Fruit fly (Drosophila melanogaster): ENCODE data around the gene CG32320.

The CG32320 gene

DNA sequence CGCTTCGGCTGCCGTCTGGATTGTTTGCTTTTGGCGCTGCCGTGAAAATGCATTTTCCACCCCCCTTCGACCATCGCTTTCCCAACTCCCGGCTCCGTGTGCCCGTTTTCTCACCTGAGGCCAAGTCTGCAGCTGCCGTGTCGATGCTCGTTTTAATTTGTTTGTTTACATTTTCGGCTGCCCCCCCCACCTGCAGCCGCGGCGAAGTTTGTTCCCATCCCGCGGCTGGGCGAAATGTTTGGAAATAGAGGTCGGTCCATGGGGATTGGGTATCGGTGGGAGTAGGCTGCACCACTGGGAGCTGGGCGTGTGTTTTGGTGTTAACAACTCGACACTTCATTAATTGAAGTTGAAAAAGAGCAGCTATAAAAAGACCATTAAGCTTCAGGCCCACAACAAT, 21.5 kb downstream of the CG32320 start:
- TF ChIP-seq psq (optimal IDR thresholded peaks at IDR 0.05), result no peak
- no peak for TF ChIP-seq Dll (optimal IDR thresholded peaks at IDR 0.05)
- TF ChIP-seq pan (optimal IDR thresholded peaks at IDR 0.05), result no peak
- TF ChIP-seq CG8478 (optimal IDR thresholded peaks at IDR 0.05), result no peak
- no peak for TF ChIP-seq usp (GFP tag; optimal IDR thresholded peaks at IDR 0.05)
- no peak for TF ChIP-seq EcR (GFP tag; optimal IDR thresholded peaks at IDR 0.05)

DNA sequence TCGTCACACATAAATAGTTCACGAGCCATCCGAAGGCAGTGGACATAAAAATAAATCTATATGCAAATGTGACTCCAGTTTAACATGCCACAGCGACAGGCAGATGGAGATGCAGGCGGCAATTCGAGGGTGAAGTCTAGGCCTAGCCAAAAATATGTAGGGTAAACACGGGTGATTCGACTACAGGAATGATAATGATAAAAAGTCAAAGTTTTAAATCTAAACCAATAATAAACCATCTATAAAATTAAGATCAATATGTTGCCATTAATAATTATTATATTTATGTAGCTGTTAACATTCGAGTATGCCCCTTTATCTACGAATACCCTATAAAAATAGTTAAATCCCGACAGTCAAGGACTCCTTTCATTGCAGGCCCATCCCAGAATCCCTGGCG, 22.6 kb downstream of the CG32320 start:
- TF ChIP-seq Dll (optimal IDR thresholded peaks at IDR 0.05) (no peak), EcR (GFP tag; optimal IDR thresholded peaks at IDR 0.05) (no peak)

DNA sequence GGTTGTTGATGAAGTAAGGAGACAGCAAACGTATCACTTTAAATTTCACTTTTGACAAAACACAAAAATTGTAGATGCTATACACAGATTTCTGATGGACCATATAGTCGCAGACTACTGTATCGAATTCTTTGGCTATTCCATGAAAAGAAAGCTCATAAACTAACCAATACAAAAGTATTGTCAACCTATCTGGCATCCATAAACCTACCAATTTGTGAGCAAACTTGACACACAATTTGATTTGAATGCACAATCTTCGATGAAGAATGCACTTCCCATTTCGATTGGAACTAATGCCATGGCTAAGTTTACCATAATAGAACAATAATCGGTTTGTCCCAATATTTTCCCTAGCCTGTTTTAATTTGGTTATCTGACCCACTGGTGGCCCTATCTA, 25.0 kb downstream of the CG32320 start, which contains the start of gene CG9173:
TSS of gene CG9173 (minus strand) at position 101 of the 400 bp plus-strand sequence.
- TF ChIP-seq usp (GFP tag; optimal IDR thresholded peaks at IDR 0.05), result no peak

DNA sequence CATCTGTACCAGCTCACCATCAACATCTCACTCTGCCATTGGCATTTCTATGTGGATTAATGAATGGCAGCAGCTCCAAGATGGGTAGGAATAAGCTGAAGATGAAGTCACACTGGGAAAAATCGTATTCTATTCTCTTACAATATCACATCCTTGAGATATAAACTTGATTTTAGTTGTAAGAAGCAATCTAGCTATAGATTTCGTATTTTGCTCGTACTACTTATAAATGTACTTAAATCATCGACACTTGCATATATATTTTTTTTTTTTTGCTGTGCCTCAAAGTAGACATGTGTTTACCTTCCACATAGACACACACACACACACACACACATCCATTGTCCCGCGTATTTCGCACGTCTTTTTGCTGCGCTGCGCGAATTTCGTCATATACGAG, 26.1 kb downstream of the CG32320 start:
- TF ChIP-seq psq (optimal IDR thresholded peaks at IDR 0.05), result no peak
- TF ChIP-seq EcR (GFP tag; optimal IDR thresholded peaks at IDR 0.05), result no peak
- no peak for TF ChIP-seq Dll (optimal IDR thresholded peaks at IDR 0.05)
- TF ChIP-seq usp (GFP tag; optimal IDR thresholded peaks at IDR 0.05), result no peak
- TF ChIP-seq CG8478 (optimal IDR thresholded peaks at IDR 0.05), result no peak
- no peak for TF ChIP-seq pan (optimal IDR thresholded peaks at IDR 0.05)

DNA sequence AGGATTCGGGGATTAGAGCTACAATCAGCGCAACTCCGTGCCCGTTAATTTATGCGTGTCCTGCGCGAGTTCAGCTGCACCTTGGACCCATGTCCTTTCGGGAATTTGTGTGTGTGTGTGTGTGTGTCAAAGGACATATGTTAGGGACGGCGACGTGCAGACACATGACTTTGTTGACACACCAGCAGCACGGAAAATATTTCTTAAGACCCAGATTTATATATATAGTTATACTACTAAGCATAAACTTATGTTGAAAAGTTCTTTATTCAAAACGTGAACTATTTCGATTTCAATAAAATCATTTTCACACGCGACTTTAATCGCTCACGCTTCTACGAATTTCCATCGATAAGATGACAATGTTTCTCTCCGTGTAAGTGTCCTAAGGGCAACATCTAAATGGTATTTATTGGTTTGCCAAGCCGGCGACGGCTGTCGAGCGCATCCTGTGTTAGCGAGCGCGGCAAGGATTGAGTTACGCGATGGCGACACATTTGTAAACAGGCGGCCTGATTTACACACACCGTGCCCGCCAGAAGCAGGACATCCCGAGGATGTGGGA, 33.2 kb downstream of the CG32320 start:
- TF ChIP-seq usp (GFP tag; optimal IDR thresholded peaks at IDR 0.05), result no peak
- TF ChIP-seq EcR (GFP tag; optimal IDR thresholded peaks at IDR 0.05), result no peak
- no peak for TF ChIP-seq Dll (optimal IDR thresholded peaks at IDR 0.05)
- TF ChIP-seq psq (optimal IDR thresholded peaks at IDR 0.05), result no peak
- no peak for TF ChIP-seq CG8478 (optimal IDR thresholded peaks at IDR 0.05)
- no peak for TF ChIP-seq pan (optimal IDR thresholded peaks at IDR 0.05)

DNA sequence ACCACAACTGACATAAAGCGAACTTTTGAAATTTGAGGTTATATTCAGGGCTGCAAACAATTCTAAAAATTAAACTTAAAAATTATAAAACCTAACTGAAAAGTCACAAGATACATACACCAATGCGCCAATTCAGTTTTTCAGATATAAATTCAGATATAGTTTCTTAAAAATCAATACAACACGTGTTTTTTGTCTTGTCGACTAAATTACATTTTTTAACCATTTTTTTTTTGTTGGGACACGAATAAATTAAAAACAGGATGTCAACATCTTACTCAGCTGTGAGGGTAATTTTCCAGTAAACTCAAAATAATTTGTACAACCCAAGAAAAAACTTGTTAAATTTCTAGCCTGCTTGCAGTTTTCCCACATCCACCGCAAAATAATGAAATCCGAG, 39.4 kb downstream of the CG32320 start, which contains the start of gene SA2:
TSS of gene SA2 (minus strand) at position 101 of the 400 bp plus-strand sequence.
- TF ChIP-seq usp (GFP tag; optimal IDR thresholded peaks at IDR 0.05) (no peak), psq (optimal IDR thresholded peaks at IDR 0.05) (no peak), pan (optimal IDR thresholded peaks at IDR 0.05) (no peak), CG8478 (optimal IDR thresholded peaks at IDR 0.05) (no peak), EcR (GFP tag; optimal IDR thresholded peaks at IDR 0.05) (no peak), Dll (optimal IDR thresholded peaks at IDR 0.05) (no peak)

DNA sequence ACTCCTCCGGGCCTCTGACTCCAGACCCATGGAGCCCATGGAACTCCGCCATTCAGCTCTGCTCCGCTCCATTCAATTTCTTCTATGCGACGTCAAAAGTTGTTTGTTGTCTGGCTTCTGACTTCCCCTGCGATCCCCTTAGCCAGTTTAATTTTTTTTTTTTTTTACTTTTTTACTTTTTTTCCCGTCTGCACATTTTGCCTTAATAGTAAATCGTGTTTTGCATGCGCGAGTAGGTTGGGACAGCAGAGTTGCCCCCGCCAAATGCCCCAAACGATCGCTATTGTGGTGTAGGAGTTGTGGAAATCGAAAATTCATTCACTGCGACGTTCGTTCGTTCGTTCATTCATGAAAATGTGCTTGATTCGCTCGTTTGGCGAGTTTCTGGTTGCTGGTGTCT, 42.6 kb downstream of the CG32320 start:
- no peak for TF ChIP-seq CG8478 (optimal IDR thresholded peaks at IDR 0.05)
- no peak for TF ChIP-seq pan (optimal IDR thresholded peaks at IDR 0.05)
- no peak for TF ChIP-seq usp (GFP tag; optimal IDR thresholded peaks at IDR 0.05)
- TF ChIP-seq Dll (optimal IDR thresholded peaks at IDR 0.05), result no peak
- TF ChIP-seq psq (optimal IDR thresholded peaks at IDR 0.05), result no peak
- no peak for TF ChIP-seq EcR (GFP tag; optimal IDR thresholded peaks at IDR 0.05)

DNA sequence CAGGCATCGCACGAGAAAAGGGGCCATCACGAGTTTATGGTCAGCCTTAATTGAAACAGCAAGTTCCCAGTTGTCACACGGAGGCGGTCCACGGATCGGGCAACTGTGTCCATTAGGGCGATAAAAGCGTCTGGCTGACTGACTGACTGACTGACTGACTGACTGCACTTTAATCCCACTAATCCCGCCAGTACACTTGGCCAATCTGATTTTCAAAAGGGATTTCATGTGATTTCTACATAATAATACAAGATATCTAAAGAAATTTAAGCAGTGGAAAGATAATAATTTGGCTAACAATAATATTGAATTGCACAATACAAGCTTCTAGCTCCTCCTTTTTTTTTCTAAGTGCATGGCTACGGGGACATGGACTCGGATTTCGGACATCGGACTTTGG, 43.9 kb downstream of the CG32320 start:
- TF ChIP-seq EcR (GFP tag; optimal IDR thresholded peaks at IDR 0.05) (no peak), Dll (optimal IDR thresholded peaks at IDR 0.05) (no peak), pan (optimal IDR thresholded peaks at IDR 0.05) (no peak), usp (GFP tag; optimal IDR thresholded peaks at IDR 0.05) (no peak), psq (optimal IDR thresholded peaks at IDR 0.05) (no peak), CG8478 (optimal IDR thresholded peaks at IDR 0.05) (no peak)

DNA sequence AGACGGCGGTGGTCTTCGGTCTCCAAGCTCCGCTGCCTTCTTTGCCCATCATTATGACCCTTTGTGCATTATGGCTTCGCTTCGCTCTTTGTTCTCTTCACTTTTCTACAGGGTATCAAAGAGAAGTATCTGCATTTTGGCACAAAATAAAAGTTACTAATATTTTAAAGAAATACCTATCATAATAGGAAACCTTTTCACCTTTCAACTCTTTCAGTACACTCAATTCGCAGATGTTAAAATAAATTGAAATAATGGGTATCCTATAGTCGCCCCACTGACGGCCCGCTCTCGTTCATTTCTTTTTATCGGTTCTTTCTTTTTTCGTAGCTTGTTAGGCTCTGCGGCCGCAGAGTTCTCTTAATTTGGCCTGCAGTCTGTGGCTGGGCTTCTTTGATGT, 44.5 kb downstream of the CG32320 start:
- no peak for TF ChIP-seq usp (GFP tag; optimal IDR thresholded peaks at IDR 0.05)
- peak; percentile 94 for TF ChIP-seq pan (optimal IDR thresholded peaks at IDR 0.05)

DNA sequence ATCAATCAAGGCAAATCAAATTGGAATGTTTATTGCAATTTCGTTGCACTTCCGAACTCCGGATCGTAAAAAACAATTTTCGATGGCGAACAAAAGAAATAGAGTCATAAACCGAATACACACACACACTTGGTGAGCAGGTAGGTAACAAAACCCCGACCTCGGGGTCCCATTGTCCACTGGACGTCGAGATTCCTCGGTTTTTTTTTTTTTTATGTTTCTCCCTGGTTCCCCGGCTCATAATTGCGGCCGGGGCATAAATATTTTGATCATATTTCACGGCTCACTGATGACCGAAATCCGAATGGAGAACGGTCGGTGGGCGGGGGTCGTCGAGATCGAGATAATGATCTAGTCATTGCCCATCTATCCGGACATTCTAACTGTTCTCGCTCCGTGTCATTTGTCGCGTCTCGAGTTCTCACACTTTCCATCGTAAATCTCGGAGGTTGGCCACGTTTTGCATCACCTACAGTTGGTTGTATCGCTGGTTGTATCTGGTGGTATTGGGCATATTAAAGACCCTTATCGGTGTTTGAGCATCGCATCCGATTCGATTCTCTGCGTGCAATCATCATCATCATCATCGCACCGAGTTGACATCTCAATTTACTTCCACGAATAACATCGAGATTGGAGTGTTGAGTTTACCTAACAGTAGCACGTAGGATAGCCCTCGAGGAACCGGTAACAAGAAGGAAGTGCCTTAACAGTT, 49.6 kb downstream of the CG32320 start:
- TF ChIP-seq usp (GFP tag; optimal IDR thresholded peaks at IDR 0.05) (no peak), Dll (optimal IDR thresholded peaks at IDR 0.05) (no peak)

DNA sequence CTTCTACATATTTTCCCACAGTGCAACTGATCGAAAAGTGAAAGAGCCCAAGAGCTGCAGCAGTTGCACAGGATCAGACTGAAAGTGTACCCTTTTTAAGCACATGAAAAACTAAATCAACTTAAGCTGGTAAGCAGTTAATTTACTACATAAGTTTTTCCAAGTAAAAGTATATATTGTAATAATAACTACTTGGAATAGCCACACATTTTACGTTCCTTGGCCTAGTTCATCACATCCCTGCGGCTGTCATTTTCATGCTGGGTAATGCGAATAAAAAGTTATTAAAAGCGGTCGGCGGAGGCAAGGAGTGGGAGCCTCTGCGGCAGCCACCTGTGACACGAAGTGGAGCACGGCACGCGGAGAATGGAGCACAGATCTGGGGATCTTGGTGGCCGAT, 52.6 kb downstream of the CG32320 start:
- TF ChIP-seq EcR (GFP tag; optimal IDR thresholded peaks at IDR 0.05), result no peak

All from whole organism.